Fruit fly (Drosophila melanogaster): ENCODE measurements around the gene Spn.
A peak's percentile ranks its signal among the peaks of the same experiment; 100 is the strongest.

The Spn gene

dm6 chr3L:2501764-2502163 lies 52.3 kb downstream of the Spn start (continued):
- TF ChIP-seq slou (GFP tag; optimal IDR thresholded peaks at IDR 0.05), result peak; percentile 5
- peak; percentile 28 for TF ChIP-seq tin (GFP tag; optimal IDR thresholded peaks at IDR 0.05)
- peak; percentile 84 for TF ChIP-seq sens (GFP tag)
- peak; percentile 88 for TF ChIP-seq lilli (GFP tag; optimal IDR thresholded peaks at IDR 0.05)
- peak; percentile 21 for TF ChIP-seq zen (tag; optimal IDR thresholded peaks at IDR 0.05)
- TF ChIP-seq kni (GFP tag; optimal IDR thresholded peaks at IDR 0.05), result no peak
- peak; percentile 81 for TF ChIP-seq row (GFP tag; IDR thresholded peaks at IDR 0.05)
- TF ChIP-seq z (GFP tag; IDR thresholded peaks at IDR 0.05), result no peak
- TF ChIP-seq sd (tag; optimal IDR thresholded peaks at IDR 0.05), result peak; percentile 86
- peak; percentile 29 for TF ChIP-seq Blimp-1 (GFP tag; optimal IDR thresholded peaks at IDR 0.05)
- TF ChIP-seq mam (GFP tag; optimal IDR thresholded peaks at IDR 0.05), result peak; percentile 68
- peak; percentile 21 for TF ChIP-seq Bdp1 (GFP tag; optimal IDR thresholded peaks at IDR 0.05)
- 0 out of 3 replicates have a peak, but pooled peaks have one; percentile 7 for TF ChIP-seq ase (GFP tag; IDR thresholded peaks at IDR 0.05)
- peak; percentile 26 for TF ChIP-seq CG17568 (GFP tag; optimal IDR thresholded peaks at IDR 0.05)
- TF ChIP-seq CG6175 (GFP tag; IDR thresholded peaks at IDR 0.05), result peak; percentile 77; the same call in 1 of the 3 replicates
- peak; percentile 34; the same call in 1 of the 2 replicates for TF ChIP-seq chm (GFP tag; IDR thresholded peaks at IDR 0.05)
- TF ChIP-seq grn (GFP tag; optimal IDR thresholded peaks at IDR 0.05), result peak; percentile 60
- TF ChIP-seq CG10274 (GFP tag; optimal IDR thresholded peaks at IDR 0.05), result no peak
- peak; percentile 1 for TF ChIP-seq D19A (tag; optimal IDR thresholded peaks at IDR 0.05)
- TF ChIP-seq Ptx1 (GFP tag; IDR thresholded peaks at IDR 0.05), result peak; percentile 74
- TF ChIP-seq CG6854 (GFP tag; optimal IDR thresholded peaks at IDR 0.05), result peak; percentile 28
- TF ChIP-seq cas (GFP tag; IDR thresholded peaks at IDR 0.05), result 0 out of 2 replicates have a peak, but pooled peaks have one; percentile 53
- no peak for TF ChIP-seq tna (GFP tag; IDR thresholded peaks at IDR 0.05; ENCODE audit: partially characterized antibody)
- TF ChIP-seq exex (tag; optimal IDR thresholded peaks at IDR 0.05), result peak; percentile 95
- peak; percentile 58 for TF ChIP-seq Vsx1 (GFP tag; optimal IDR thresholded peaks at IDR 0.05)
- TF ChIP-seq CG11560 (tag; IDR thresholded peaks at IDR 0.05), result peak; percentile 63; the same call in 1 of the 3 replicates
- TF ChIP-seq CG2678 (tag; optimal IDR thresholded peaks at IDR 0.05), result peak; percentile 81
- no peak for TF ChIP-seq CG3407 (GFP tag; optimal IDR thresholded peaks at IDR 0.05)
- TF ChIP-seq ci (GFP tag; IDR thresholded peaks at IDR 0.05), result peak; percentile 52; the same call in 2 of the 3 replicates
- TF ChIP-seq trem (tag; optimal IDR thresholded peaks at IDR 0.05), result no peak
- peak; percentile 53 for TF ChIP-seq Xbp1 (GFP tag; optimal IDR thresholded peaks at IDR 0.05)
- peak; percentile 72 for TF ChIP-seq CG3847 (GFP tag; IDR thresholded peaks at IDR 0.05)
- TF ChIP-seq disco-r (GFP tag; optimal IDR thresholded peaks at IDR 0.05), result peak; percentile 23
- TF ChIP-seq CG9727 (GFP tag; optimal IDR thresholded peaks at IDR 0.05), result peak; percentile 74
- TF ChIP-seq Mrtf (GFP tag; IDR thresholded peaks at IDR 0.05), result peak; percentile 29; the same call in 1 of the 3 replicates
- TF ChIP-seq Myb (GFP tag; optimal IDR thresholded peaks at IDR 0.05), result peak; percentile 3
- peak; percentile 70 for TF ChIP-seq bcd (GFP tag; optimal IDR thresholded peaks at IDR 0.05)
- no peak for TF ChIP-seq run (tag; optimal IDR thresholded peaks at IDR 0.05)
- TF ChIP-seq CG17829 (tag; optimal IDR thresholded peaks at IDR 0.05), result peak; percentile 22
- peak; percentile 28; the same call in 1 of the 2 replicates for TF ChIP-seq E2f2 (GFP tag; IDR thresholded peaks at IDR 0.05)
- TF ChIP-seq Usf (GFP tag; optimal IDR thresholded peaks at IDR 0.05), result no peak
- peak; percentile 65 for TF ChIP-seq scrt (GFP tag; optimal IDR thresholded peaks at IDR 0.05)
- peak; percentile 36 for TF ChIP-seq CG7786 (GFP tag; optimal IDR thresholded peaks at IDR 0.05)
- TF ChIP-seq chif (GFP tag; optimal IDR thresholded peaks at IDR 0.05), result peak in 1 of 2 experiments; percentile 27
- TF ChIP-seq ab (GFP tag; optimal IDR thresholded peaks at IDR 0.05), result no peak
- peak; percentile 63 for TF ChIP-seq rib (GFP tag; IDR thresholded peaks at IDR 0.05)
- TF ChIP-seq CG9437 (GFP tag; optimal IDR thresholded peaks at IDR 0.05), result no peak
- TF ChIP-seq CG15696 (tag; optimal IDR thresholded peaks at IDR 0.05), result no peak
- peak; percentile 36; the same call in 1 of the 2 replicates for TF ChIP-seq CG8765 (GFP tag; IDR thresholded peaks at IDR 0.05)
- TF ChIP-seq Nf-YB (GFP tag; optimal IDR thresholded peaks at IDR 0.05), result peak; percentile 82
- TF ChIP-seq wek (GFP tag; optimal IDR thresholded peaks at IDR 0.05), result no peak
